Fruit fly (Drosophila melanogaster) whole organism: ENCODE data around the gene CG4017.

Source experiments
- EcR ChIP-seq, 2 experiments: fragments of >200 bp; optimal IDR thresholded peaks; 2 replicates each; lab custom pipeline; 2017; ENCODE audit warnings: missing biosample characterization in 2 of 2, missing genetic modification characterization in 2 of 2, missing genetic modification reagents in 2 of 2
- usp ChIP-seq: fragments of >200 bp; optimal IDR thresholded peaks from 2 replicates; lab custom pipeline; 2017; ENCODE audit warnings: missing biosample characterization, missing genetic modification characterization, mixed read lengths

DNA sequence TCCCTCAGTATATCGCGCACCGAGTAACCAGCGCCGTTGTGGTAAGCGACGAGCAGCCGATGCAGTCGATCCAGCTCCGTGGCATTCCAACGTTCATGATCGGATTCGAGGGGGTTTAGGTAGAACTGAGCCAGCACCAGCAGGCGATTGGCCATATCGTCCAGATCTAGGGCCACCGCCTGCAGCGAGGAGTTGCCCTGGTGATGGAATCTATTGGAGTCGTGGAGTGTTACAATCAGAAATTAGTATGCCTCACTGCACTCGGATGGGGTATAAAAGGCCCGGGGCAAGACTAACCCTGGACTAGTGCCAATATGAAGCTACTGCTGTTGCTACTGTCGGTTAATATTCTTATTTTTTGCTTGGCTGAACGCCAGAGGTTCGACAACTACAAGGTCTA, at the start of gene CG4017:
- no peak for TF ChIP-seq usp (GFP tag; lab: Kevin White, UChicago)
- no peak for TF ChIP-seq EcR (GFP tag; optimal IDR thresholded peaks at IDR 0.05; lab: Kevin White, UChicago)
